Worm (Caenorhabditis elegans): ENCODE results near the gene F22F7.3.

The F22F7.3 gene

DNA sequence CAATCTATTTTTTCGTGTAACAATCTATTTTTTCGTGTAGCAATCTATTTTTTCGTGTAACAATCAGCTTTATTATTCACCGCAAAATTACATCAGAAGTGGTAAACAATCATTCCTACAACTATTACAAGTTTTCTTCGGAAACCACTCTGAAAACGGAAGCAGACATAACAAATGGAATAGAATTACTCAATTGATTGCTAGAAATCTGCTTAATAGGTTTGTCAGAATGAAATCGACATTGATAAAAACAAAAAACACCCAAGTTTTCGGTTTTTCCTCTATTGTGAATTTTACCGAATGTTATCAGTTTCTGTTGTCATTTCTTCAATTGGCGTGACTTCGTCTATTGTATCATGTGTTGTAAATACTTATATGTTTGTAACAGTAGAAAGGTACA, 36.3 kb downstream of the F22F7.3 start, which contains the start of gene srbc-20:
srbc-20 (plus strand) TSS at position 301 of the 400 bp plus-strand sequence.
- no peak for TF ChIP-seq ceh-9 (tag; optimal IDR thresholded peaks at IDR 0.05)
- no peak for TF ChIP-seq ceh-82 (tag; optimal IDR thresholded peaks at IDR 0.05)
- TF ChIP-seq skn-1 (tag; optimal IDR thresholded peaks at IDR 0.05): no peak
- TF ChIP-seq nhr-11 (tag; optimal IDR thresholded peaks at IDR 0.05): no peak
- TF ChIP-seq unc-62 (GFP tag; optimal IDR thresholded peaks at IDR 0.05): no peak
- no peak for TF ChIP-seq sea-2 (GFP tag; optimal IDR thresholded peaks at IDR 0.05)
- TF ChIP-seq aly-2 (tag; optimal IDR thresholded peaks at IDR 0.05): no peak
- no peak for TF ChIP-seq nhr-28 (tag; optimal IDR thresholded peaks at IDR 0.05)
- TF ChIP-seq snpc-4 (tag; optimal IDR thresholded peaks at IDR 0.05): no peak
- TF ChIP-seq nhr-25 (tag; optimal IDR thresholded peaks at IDR 0.05): no peak
- no peak for TF ChIP-seq hmg-11 (tag; optimal IDR thresholded peaks at IDR 0.05)
- no peak for TF ChIP-seq unc-39 (tag; optimal IDR thresholded peaks at IDR 0.05)
- no peak for TF ChIP-seq lin-39 (tag; optimal IDR thresholded peaks at IDR 0.05)
- TF ChIP-seq elt-1 (tag; optimal IDR thresholded peaks at IDR 0.05): no peak
- TF ChIP-seq fkh-10 (GFP tag; optimal IDR thresholded peaks at IDR 0.05): no peak

DNA sequence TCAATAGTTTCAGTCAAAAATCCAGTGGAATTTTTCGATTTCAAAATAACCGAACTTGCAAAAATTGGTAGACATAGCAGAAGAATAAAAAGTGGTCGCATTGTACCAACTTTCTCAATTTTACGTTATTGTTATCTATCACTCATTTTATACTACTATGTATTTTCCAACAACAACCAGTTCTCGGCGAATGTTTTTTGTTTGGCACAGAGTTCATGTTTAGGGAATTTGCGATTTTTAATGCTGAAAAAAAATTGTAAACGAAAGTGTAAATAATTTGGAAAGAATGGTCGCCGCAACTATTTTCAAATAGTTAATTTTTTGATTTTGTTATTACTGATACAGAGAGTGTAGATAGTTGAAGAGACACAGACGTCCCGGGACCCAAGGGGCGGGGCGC, 39.0 kb downstream of the F22F7.3 start, which contains the start of gene C45H4.21:
C45H4.21 (minus strand) TSS at position 101 of the 400 bp plus-strand sequence.
- no peak for TF ChIP-seq tbx-2 (tag; optimal IDR thresholded peaks at IDR 0.05)
- TF ChIP-seq nfya-1 (tag; optimal IDR thresholded peaks at IDR 0.05; ENCODE audit: insufficient read depth): no peak
- TF ChIP-seq mml-1 (tag; optimal IDR thresholded peaks at IDR 0.05): no peak
- TF ChIP-seq ztf-4 (tag; optimal IDR thresholded peaks at IDR 0.05): no peak
- no peak for TF ChIP-seq lin-39 (tag; optimal IDR thresholded peaks at IDR 0.05)
- no peak for TF ChIP-seq mdl-1 (tag; optimal IDR thresholded peaks at IDR 0.05)
- TF ChIP-seq ama-1 (optimal IDR thresholded peaks at IDR 0.05): no peak

DNA sequence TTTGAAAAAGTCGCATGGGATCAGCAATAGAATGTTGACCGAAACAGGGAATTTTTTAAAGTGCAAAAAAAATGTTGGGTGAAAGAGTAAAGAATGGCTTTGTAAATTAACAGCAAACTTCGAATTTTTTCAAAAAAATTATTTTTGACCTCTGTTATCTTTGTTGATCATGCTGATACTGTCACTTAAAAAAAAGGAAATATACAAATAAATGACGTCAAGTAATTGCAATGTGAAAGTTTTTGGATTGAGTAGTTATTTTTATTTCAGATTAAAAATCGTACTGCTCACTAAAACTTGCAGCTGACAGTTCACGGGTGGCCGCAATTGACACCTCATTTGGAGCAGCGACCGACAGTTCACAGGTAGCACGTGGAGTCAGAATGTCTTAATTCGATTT, 40.4 kb downstream of the F22F7.3 start, which contains the start of gene C45H4.13:
C45H4.13 (minus strand) TSS at position 101 of the 400 bp plus-strand sequence.
- TF ChIP-seq sea-2 (GFP tag; optimal IDR thresholded peaks at IDR 0.05) (no peak), ceh-16 (tag; optimal IDR thresholded peaks at IDR 0.05) (no peak), lin-39 (tag; optimal IDR thresholded peaks at IDR 0.05) (no peak), ama-1 (optimal IDR thresholded peaks at IDR 0.05) (no peak), nfya-1 (tag; optimal IDR thresholded peaks at IDR 0.05; ENCODE audit: insufficient read depth) (no peak), eor-1 (tag; optimal IDR thresholded peaks at IDR 0.05) (no peak)

DNA sequence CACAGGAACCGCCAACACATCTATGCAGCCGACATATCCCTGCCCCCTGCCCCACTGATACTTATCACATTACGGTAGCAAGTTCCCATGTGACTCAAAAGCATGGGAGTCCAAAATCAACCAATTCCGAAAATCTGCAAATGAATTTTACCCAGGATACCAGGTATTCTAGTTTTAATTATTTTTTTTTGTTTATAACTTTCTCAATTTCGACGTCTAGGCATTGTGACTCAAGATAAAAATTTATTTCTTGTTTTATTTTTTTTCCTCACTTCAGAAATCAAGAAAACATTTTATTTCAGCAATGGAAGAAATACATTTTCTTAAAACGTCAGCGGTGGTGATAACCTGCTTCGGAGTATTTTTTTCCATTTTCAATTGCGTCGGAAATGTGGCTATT, 41.0 kb downstream of the F22F7.3 start, which contains the start of gene srbc-24:
srbc-24 (plus strand) TSS at position 301 of the 400 bp plus-strand sequence.
- TF ChIP-seq ZK546.5 (tag; optimal IDR thresholded peaks at IDR 0.05) (no peak), nhr-28 (tag; optimal IDR thresholded peaks at IDR 0.05) (no peak), ztf-11 (tag; optimal IDR thresholded peaks at IDR 0.05) (no peak), nhr-25 (tag; optimal IDR thresholded peaks at IDR 0.05) (no peak), eor-1 (tag; optimal IDR thresholded peaks at IDR 0.05) (no peak)

DNA sequence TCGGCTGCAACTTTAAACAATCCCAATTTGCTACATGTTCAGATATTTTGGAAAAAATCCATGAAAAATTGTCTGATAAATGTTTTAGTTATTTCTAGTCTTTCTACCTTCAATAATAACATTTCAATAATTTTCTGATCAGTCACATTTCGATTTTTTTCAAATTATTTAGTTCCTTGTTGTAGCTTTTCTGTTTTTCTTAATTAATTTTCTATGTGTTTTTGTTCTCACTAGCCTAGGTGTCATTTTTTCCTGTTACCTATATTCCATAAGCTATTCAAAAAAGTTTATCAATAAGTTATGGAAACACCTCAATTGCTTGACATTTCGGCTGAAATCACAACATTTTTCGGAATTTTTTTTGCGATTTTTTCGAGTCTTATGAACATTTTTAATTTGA, 42.8 kb downstream of the F22F7.3 start, which contains the start of gene srbc-23:
srbc-23 (plus strand) TSS at position 301 of the 400 bp plus-strand sequence.
- TF ChIP-seq hmg-11 (tag; optimal IDR thresholded peaks at IDR 0.05) (no peak), skn-1 (tag; optimal IDR thresholded peaks at IDR 0.05) (no peak), nhr-23 (tag; optimal IDR thresholded peaks at IDR 0.05) (no peak), nhr-77 (tag; optimal IDR thresholded peaks at IDR 0.05) (no peak), elt-1 (tag; optimal IDR thresholded peaks at IDR 0.05) (no peak), nhr-11 (tag; optimal IDR thresholded peaks at IDR 0.05) (no peak)

DNA sequence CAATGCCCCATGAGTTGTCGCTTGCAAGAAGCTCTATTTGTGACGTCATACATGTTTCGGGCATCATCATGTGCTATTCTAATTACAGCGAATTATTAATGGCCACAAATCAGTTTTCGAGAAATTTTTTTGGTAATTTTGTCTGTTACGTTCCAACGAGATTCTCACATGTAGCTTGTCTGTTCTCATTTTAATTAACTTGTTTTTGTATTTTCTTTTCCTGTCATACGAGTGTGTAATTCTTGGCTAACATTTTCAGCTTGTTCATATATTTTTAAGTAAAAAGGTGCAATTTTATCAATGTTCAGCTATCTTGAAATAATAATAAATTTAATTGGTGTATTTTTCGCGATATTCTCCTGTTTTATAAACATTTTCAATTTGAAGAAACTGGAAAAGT, 44.8 kb downstream of the F22F7.3 start, which contains the start of gene srbc-21:
srbc-21 (plus strand) TSS at position 301 of the 400 bp plus-strand sequence.
- TF ChIP-seq unc-62 (GFP tag; optimal IDR thresholded peaks at IDR 0.05) (no peak), zag-1 (tag; optimal IDR thresholded peaks at IDR 0.05) (no peak), ama-1 (optimal IDR thresholded peaks at IDR 0.05) (no peak), lin-15B (tag; optimal IDR thresholded peaks at IDR 0.05) (no peak), fkh-2 (tag; optimal IDR thresholded peaks at IDR 0.05) (no peak), lin-39 (tag; optimal IDR thresholded peaks at IDR 0.05) (no peak), pqm-1 (tag; optimal IDR thresholded peaks at IDR 0.05) (no peak), R02D3.7 (tag; optimal IDR thresholded peaks at IDR 0.05) (no peak), nhr-43 (tag; optimal IDR thresholded peaks at IDR 0.05; ENCODE audit: poor library complexity, severe bottlenecking) (no peak), egl-5 (tag; optimal IDR thresholded peaks at IDR 0.05) (no peak), hmg-11 (tag; optimal IDR thresholded peaks at IDR 0.05) (no peak), sea-2 (GFP tag; optimal IDR thresholded peaks at IDR 0.05) (no peak), nhr-28 (tag; optimal IDR thresholded peaks at IDR 0.05) (no peak), ceh-82 (tag; optimal IDR thresholded peaks at IDR 0.05) (no peak), ceh-9 (tag; optimal IDR thresholded peaks at IDR 0.05) (no peak)
